Fruit fly (Drosophila melanogaster) whole organism, embryonic: ENCODE measurements around the gene CG33702.

Experiments used
- Aef1 ChIP-seq: fragments of 200-800 bp; sonication (Bioruptor generic); IDR thresholded peaks from 3 replicates; pipeline ENCODE4 v1.3.6; 2022; ENCODE audit warnings: missing biosample characterization, missing genetic modification characterization
- Bgb ChIP-seq: fragments of 200-800 bp; sonication (Bioruptor generic); IDR thresholded peaks from 2 replicates; pipeline ENCODE4 v1.3.6; 2022; ENCODE audit warnings: missing biosample characterization, missing genetic modification characterization; ENCODE audit not compliant: partially characterized antibody
- Bteb2 ChIP-seq: fragments of 200-800 bp; sonication (Bioruptor generic); optimal IDR thresholded peaks from 2 replicates; lab custom pipeline; 2016; ENCODE audit warnings: missing biosample characterization, missing genetic modification characterization
- CG10267 ChIP-seq: fragments of 200-800 bp; sonication (Bioruptor generic); optimal IDR thresholded peaks from 2 replicates; lab custom pipeline; 2018; ENCODE audit warnings: missing biosample characterization, mild to moderate bottlenecking, missing genetic modification characterization, moderate library complexity
- CG10366 ChIP-seq: fragments of 200-800 bp; sonication (Bioruptor generic); IDR thresholded peaks from 2 replicates; pipeline ENCODE4 v1.3.6; 2022; ENCODE audit warnings: missing biosample characterization, missing genetic modification characterization
- CG10979 ChIP-seq: fragments of 200-800 bp; sonication (Bioruptor generic); optimal IDR thresholded peaks from 2 replicates; lab custom pipeline; 2018; ENCODE audit warnings: missing biosample characterization, mild to moderate bottlenecking, missing genetic modification characterization, moderate library complexity
- CG11085 ChIP-seq: fragments of 200-800 bp; sonication (Bioruptor generic); IDR thresholded peaks from 2 replicates; pipeline ENCODE4 v1.3.6; 2022; ENCODE audit warnings: missing biosample characterization, missing genetic modification characterization
- CG11695 ChIP-seq: fragments of 200-800 bp; sonication (Bioruptor generic); IDR thresholded peaks from 3 replicates; pipeline ENCODE4 v1.3.6; 2022; ENCODE audit warnings: missing biosample characterization, missing genetic modification characterization
- CG13287 ChIP-seq: fragments of 200-800 bp; sonication (Bioruptor generic); IDR thresholded peaks from 2 replicates; pipeline ENCODE4 v1.3.6; 2022; ENCODE audit warnings: missing biosample characterization, missing genetic modification characterization; ENCODE audit not compliant: partially characterized antibody
- CG14441 ChIP-seq: fragments of 200-800 bp; sonication (Bioruptor generic); IDR thresholded peaks from 2 replicates; pipeline ENCODE4 v1.3.6; 2022; ENCODE audit warnings: missing biosample characterization, missing genetic modification characterization
- CG17829 ChIP-seq: fragments of 200-800 bp; optimal IDR thresholded peaks from 2 replicates; lab custom pipeline; 2019; ENCODE audit warnings: missing biosample characterization, mild to moderate bottlenecking, missing genetic modification characterization, moderate library complexity
- CG2712 ChIP-seq: fragments of 200-800 bp; optimal IDR thresholded peaks from 3 replicates; lab custom pipeline; 2019; ENCODE audit warnings: missing biosample characterization, mild to moderate bottlenecking, missing genetic modification characterization, moderate library complexity
- CG30403 ChIP-seq: fragments of 200-800 bp; sonication (Bioruptor generic); optimal IDR thresholded peaks from 3 replicates; lab custom pipeline; 2016; ENCODE audit warnings: missing biosample characterization, missing genetic modification characterization
- CG32767 ChIP-seq: fragments of 200-800 bp; sonication (Bioruptor generic); IDR thresholded peaks from 2 replicates; pipeline ENCODE4 v1.3.6; 2022; ENCODE audit warnings: missing biosample characterization, missing genetic modification characterization
- CG33557 ChIP-seq: fragments of 200-800 bp; sonication (Bioruptor generic); optimal IDR thresholded peaks from 2 replicates; lab custom pipeline; 2019; ENCODE audit warnings: missing biosample characterization, mild to moderate bottlenecking, missing genetic modification characterization, moderate library complexity
- CG3995 ChIP-seq: fragments of 200-800 bp; sonication (Bioruptor generic); optimal IDR thresholded peaks from 3 replicates; lab custom pipeline; 2016; ENCODE audit warnings: missing biosample characterization, missing genetic modification characterization
- CG4328 ChIP-seq: fragments of 200-800 bp; sonication (Bioruptor generic); optimal IDR thresholded peaks from 3 replicates; lab custom pipeline; 2017; ENCODE audit warnings: missing biosample characterization, missing genetic modification reagents, missing genetic modification characterization
- CG4404 ChIP-seq: fragments of 200-800 bp; sonication (Bioruptor generic); IDR thresholded peaks from 2 replicates; pipeline ENCODE4 v1.3.6; 2022; ENCODE audit warnings: missing biosample characterization, missing genetic modification characterization
- CG6813 ChIP-seq: fragments of 200-800 bp; sonication (Bioruptor generic); optimal IDR thresholded peaks from 2 replicates; lab custom pipeline; 2017; ENCODE audit warnings: missing biosample characterization, missing genetic modification characterization, mild to moderate bottlenecking, moderate library complexity, missing genetic modification reagents
- CG7357 ChIP-seq: fragments of 200-800 bp; sonication (Bioruptor generic); IDR thresholded peaks from 3 replicates; pipeline ENCODE4 v1.3.6; 2022; ENCODE audit warnings: missing biosample characterization, missing genetic modification characterization
- CG8765 ChIP-seq: fragments of 200-800 bp; sonication (Bioruptor generic); IDR thresholded peaks from 2 replicates; pipeline ENCODE4 v1.3.6; 2022; ENCODE audit warnings: missing biosample characterization, missing genetic modification characterization
- CG9797 ChIP-seq: fragments of 200-800 bp; sonication (Bioruptor generic); optimal IDR thresholded peaks from 3 replicates; lab custom pipeline; 2018; ENCODE audit warnings: missing biosample characterization, mild to moderate bottlenecking, missing genetic modification characterization
- CTCF ChIP-seq: fragments of 200-800 bp; sonication (Bioruptor generic); optimal IDR thresholded peaks from 2 replicates; lab custom pipeline; 2017; ENCODE audit warnings: missing biosample characterization, mild to moderate bottlenecking, missing genetic modification characterization, moderate library complexity
- CoRest ChIP-seq: fragments of 200-800 bp; sonication (Bioruptor generic); optimal IDR thresholded peaks from 3 replicates; lab custom pipeline; 2018; ENCODE audit warnings: missing biosample characterization, mild to moderate bottlenecking, missing genetic modification characterization, moderate library complexity
- Dek ChIP-seq: fragments of 200-800 bp; sonication (Bioruptor generic); optimal IDR thresholded peaks from 3 replicates; lab custom pipeline; 2019; ENCODE audit warnings: missing biosample characterization, mild to moderate bottlenecking, missing genetic modification characterization, moderate library complexity
- Dip3 ChIP-seq: fragments of 200-800 bp; sonication (Bioruptor generic); optimal IDR thresholded peaks from 3 replicates; lab custom pipeline; 2016; ENCODE audit warnings: missing biosample characterization, missing genetic modification characterization
- HHEX ChIP-seq: fragments of 200-800 bp; sonication (Bioruptor generic); optimal IDR thresholded peaks from 3 replicates; lab custom pipeline; 2017; ENCODE audit warnings: missing biosample characterization, mild to moderate bottlenecking, missing genetic modification characterization, missing genetic modification reagents
- HLH3B ChIP-seq: fragments of 200-800 bp; sonication (Bioruptor generic); IDR thresholded peaks from 2 replicates; pipeline ENCODE4 v1.3.6; 2022; ENCODE audit warnings: missing biosample characterization, missing genetic modification characterization
- Hey ChIP-seq: fragments of 200-800 bp; sonication (Bioruptor generic); optimal IDR thresholded peaks from 3 replicates; lab custom pipeline; 2018; ENCODE audit warnings: missing biosample characterization, mild to moderate bottlenecking, missing genetic modification characterization
- Hmx ChIP-seq: fragments of 200-800 bp; sonication (Bioruptor generic); optimal IDR thresholded peaks from 2 replicates; lab custom pipeline; 2016; ENCODE audit warnings: missing biosample characterization, missing genetic modification characterization
- Rfx ChIP-seq: fragments of 200-800 bp; sonication (Bioruptor generic); IDR thresholded peaks from 2 replicates; pipeline ENCODE4 v1.3.6; 2022; ENCODE audit warnings: missing biosample characterization, missing genetic modification characterization
- Taf1 ChIP-seq: fragments of 200-800 bp; sonication (Bioruptor generic); IDR thresholded peaks from 2 replicates; pipeline ENCODE4 v1.3.6; 2022; ENCODE audit warnings: missing biosample characterization, missing genetic modification characterization
- Vsx1 ChIP-seq: fragments of 200-800 bp; sonication (Bioruptor generic); optimal IDR thresholded peaks from 2 replicates; lab custom pipeline; 2017; ENCODE audit warnings: missing biosample characterization, mild to moderate bottlenecking, missing genetic modification characterization, missing genetic modification reagents
- ac ChIP-seq: fragments of 200-800 bp; sonication (Bioruptor generic); optimal IDR thresholded peaks from 3 replicates; lab custom pipeline; 2017; ENCODE audit warnings: missing biosample characterization, mild to moderate bottlenecking, missing genetic modification characterization
- amos ChIP-seq: fragments of 200-800 bp; sonication (Bioruptor generic); IDR thresholded peaks from 2 replicates; pipeline ENCODE4 v1.3.6; 2022; ENCODE audit warnings: missing biosample characterization, missing genetic modification characterization; ENCODE audit not compliant: partially characterized antibody
- bbx ChIP-seq: fragments of 200-800 bp; sonication (Bioruptor generic); IDR thresholded peaks from 2 replicates; pipeline ENCODE4 v1.3.6; 2022; ENCODE audit warnings: missing biosample characterization, missing genetic modification characterization; ENCODE audit not compliant: partially characterized antibody
- cas ChIP-seq: fragments of 200-800 bp; sonication (Bioruptor generic); IDR thresholded peaks from 2 replicates; pipeline ENCODE4 v1.3.6; 2022; ENCODE audit warnings: missing biosample characterization, missing genetic modification characterization
- caup ChIP-seq: fragments of 200-800 bp; sonication (Bioruptor generic); optimal IDR thresholded peaks from 3 replicates; lab custom pipeline; 2017; ENCODE audit warnings: missing biosample characterization, mild to moderate bottlenecking, missing genetic modification characterization, moderate library complexity; ENCODE audit not compliant: severe bottlenecking
- chif ChIP-seq, 2 experiments: fragments of 200-800 bp; sonication (Bioruptor generic); optimal IDR thresholded peaks; 3 replicates each; lab custom pipeline; 2016; ENCODE audit warnings: missing biosample characterization in 2 of 2, missing genetic modification characterization in 2 of 2
- chinmo ChIP-seq: fragments of 200-800 bp; sonication (Bioruptor generic); IDR thresholded peaks from 4 replicates; pipeline ENCODE4 v1.3.6; 2022; ENCODE audit warnings: missing biosample characterization, missing genetic modification characterization; ENCODE audit not compliant: partially characterized antibody
- da ChIP-seq: fragments of 200-800 bp; sonication (Bioruptor generic); optimal IDR thresholded peaks from 2 replicates; lab custom pipeline; 2016; ENCODE audit warnings: missing biosample characterization, missing genetic modification characterization
- danr ChIP-seq: fragments of 200-800 bp; sonication (Bioruptor generic); IDR thresholded peaks from 2 replicates; pipeline ENCODE4 v1.3.6; 2022; ENCODE audit warnings: missing biosample characterization, missing genetic modification characterization
- dati ChIP-seq: fragments of 200-800 bp; sonication (Bioruptor generic); IDR thresholded peaks from 2 replicates; pipeline ENCODE4 v1.3.6; 2022; ENCODE audit warnings: missing biosample characterization, missing genetic modification characterization
- disco-r ChIP-seq: fragments of 200-800 bp; sonication (Bioruptor generic); optimal IDR thresholded peaks from 2 replicates; lab custom pipeline; 2016; ENCODE audit warnings: missing biosample characterization, missing genetic modification characterization
- jumu ChIP-seq: fragments of 200-800 bp; sonication (Bioruptor generic); optimal IDR thresholded peaks from 3 replicates; lab custom pipeline; 2016; ENCODE audit warnings: missing biosample characterization, missing genetic modification characterization
- lilli ChIP-seq: fragments of 200-800 bp; sonication (Bioruptor generic); optimal IDR thresholded peaks from 3 replicates; lab custom pipeline; 2016; ENCODE audit warnings: missing biosample characterization, missing genetic modification characterization
- otp ChIP-seq: fragments of 200-800 bp; sonication (Bioruptor generic); IDR thresholded peaks from 3 replicates; pipeline ENCODE4, ENCODE4 v1.3.6; 2022; ENCODE audit warnings: missing biosample characterization, missing genetic modification characterization
- ranshi ChIP-seq: fragments of 200-800 bp; sonication (Bioruptor generic); IDR thresholded peaks from 2 replicates; pipeline ENCODE4 v1.3.6; 2022; ENCODE audit warnings: missing biosample characterization, missing genetic modification characterization
- slp2 ChIP-seq: fragments of 200-800 bp; sonication (Bioruptor generic); optimal IDR thresholded peaks from 2 replicates; lab custom pipeline; 2016; ENCODE audit warnings: missing biosample characterization, missing genetic modification characterization
- vnd ChIP-seq: fragments of 200-800 bp; sonication (Bioruptor generic); IDR thresholded peaks from 3 replicates; pipeline ENCODE4 v1.3.6; 2022; ENCODE audit warnings: missing biosample characterization, missing genetic modification characterization; ENCODE audit not compliant: partially characterized antibody
- z ChIP-seq: fragments of 200-800 bp; sonication (Bioruptor generic); IDR thresholded peaks from 3 replicates; pipeline ENCODE4 v1.3.6; 2022; ENCODE audit warnings: missing biosample characterization, missing genetic modification characterization

CG33702 gene

dm6 chr3L:9476829-9477228, 36.4 kb downstream of the CG33702 start, which contains the start of the genes Uch-L5 and Jarid2 (continued):
- 0 out of 2 replicates have a peak, but pooled peaks have one; percentile 12 for TF ChIP-seq CG14441 (GFP tag; lab: Robert Waterston, UW)
- peak; percentile 51 for TF ChIP-seq CG30403 (GFP tag; lab: Kevin White, UChicago)
- TF ChIP-seq Hmx (GFP tag; lab: Kevin White, UChicago), result no peak
- TF ChIP-seq lilli (GFP tag; lab: Kevin White, UChicago), result peak; percentile 72
- TF ChIP-seq Bteb2, result no peak
- TF ChIP-seq da, result peak; percentile 37
- no peak for TF ChIP-seq Dek (tag; lab: Kevin White, UChicago)
- TF ChIP-seq Vsx1 (GFP tag; lab: Kevin White, UChicago), result no peak
- TF ChIP-seq caup (GFP tag; lab: Kevin White, UChicago), result peak; percentile 37
- TF ChIP-seq CG9797 (GFP tag; lab: Kevin White, UChicago), result peak; percentile 60
- no peak for TF ChIP-seq CG11085 (GFP tag; lab: Robert Waterston, UW)
- peak; percentile 61 for TF ChIP-seq CG2712 (tag; lab: Kevin White, UChicago)
- TF ChIP-seq CoRest (tag; lab: Kevin White, UChicago), result peak; percentile 28
- TF ChIP-seq danr, result no peak
- TF ChIP-seq CG10366 (GFP tag; lab: Robert Waterston, UW), result no peak
- TF ChIP-seq chinmo (GFP tag; lab: Robert Waterston, UW), result 0 out of 4 replicates have a peak, but pooled peaks have one; percentile 7
- TF ChIP-seq Taf1, result no peak
- TF ChIP-seq Bgb (GFP tag; lab: Robert Waterston, UW), result peak; percentile 45
- TF ChIP-seq CG8765, result no peak
- no peak for TF ChIP-seq dati (GFP tag; lab: Robert Waterston, UW)
- no peak for TF ChIP-seq CG32767 (GFP tag; lab: Robert Waterston, UW)
- peak; percentile 33 to 38 for TF ChIP-seq chif (GFP tag; optimal IDR thresholded peaks at IDR 0.05; lab: Kevin White, UChicago)
- peak; percentile 29 for TF ChIP-seq Dip3 (GFP tag; lab: Kevin White, UChicago)
- TF ChIP-seq CG33557 (GFP tag; lab: Kevin White, UChicago), result peak; percentile 7
- TF ChIP-seq Hey (tag; lab: Kevin White, UChicago), result no peak
- TF ChIP-seq otp (GFP tag; lab: Robert Waterston, UW), result no peak
- TF ChIP-seq CG3995 (GFP tag; lab: Kevin White, UChicago), result peak; percentile 45
- TF ChIP-seq ac (GFP tag; lab: Kevin White, UChicago), result no peak
- TF ChIP-seq CTCF (GFP tag; lab: Kevin White, UChicago), result peak; percentile 59
- peak; percentile 42; the same call in 1 of the 3 replicates for TF ChIP-seq Aef1 (GFP tag; lab: Robert Waterston, UW)
- TF ChIP-seq CG10979 (tag; lab: Kevin White, UChicago), result peak; percentile 48
- TF ChIP-seq jumu (GFP tag; lab: Kevin White, UChicago), result peak; percentile 82
- TF ChIP-seq CG10267 (tag; lab: Kevin White, UChicago), result peak; percentile 71
- TF ChIP-seq CG13287 (GFP tag; lab: Robert Waterston, UW), result peak; percentile 33; the same call in 1 of the 2 replicates
- peak; percentile 72 for TF ChIP-seq CG17829 (tag; lab: Kevin White, UChicago)
- TF ChIP-seq amos (GFP tag; lab: Robert Waterston, UW), result peak; percentile 50
- peak; percentile 45 for TF ChIP-seq slp2 (GFP tag; lab: Kevin White, UChicago)
- no peak for TF ChIP-seq HLH3B (GFP tag; lab: Robert Waterston, UW)
- 0 out of 2 replicates have a peak, but pooled peaks have one; percentile 19 for TF ChIP-seq bbx (GFP tag; lab: Robert Waterston, UW)
- no peak for TF ChIP-seq cas (GFP tag; lab: Robert Waterston, UW)
- TF ChIP-seq CG7357 (GFP tag; lab: Robert Waterston, UW), result no peak
- TF ChIP-seq CG11695 (GFP tag; lab: Robert Waterston, UW), result no peak
- no peak for TF ChIP-seq CG4328 (GFP tag; lab: Kevin White, UChicago)
- TF ChIP-seq HHEX (GFP tag; lab: Kevin White, UChicago), result peak; percentile 36
- TF ChIP-seq vnd (GFP tag; lab: Robert Waterston, UW), result no peak
- TF ChIP-seq ranshi (GFP tag; lab: Robert Waterston, UW), result peak; percentile 37; the same call in 1 of the 2 replicates
- no peak for TF ChIP-seq z (GFP tag; lab: Robert Waterston, UW)
- peak; percentile 78 for TF ChIP-seq Rfx
- no peak for TF ChIP-seq CG6813
- no peak for TF ChIP-seq CG4404 (GFP tag; lab: Robert Waterston, UW)
- peak; percentile 62 for TF ChIP-seq disco-r (GFP tag; lab: Kevin White, UChicago)
